Worm (Caenorhabditis elegans): ENCODE measurements around the gene fos-1.

fos-1 gene

ce11 chrV:6007927-6008326 is 4.5 kb downstream of the fos-1 start:
- TF ChIP-seq crh-2 (tag; optimal IDR thresholded peaks at IDR 0.05) (no peak), nhr-129 (tag; optimal IDR thresholded peaks at IDR 0.05) (no peak), sma-9 (GFP tag; optimal IDR thresholded peaks at IDR 0.05) (no peak), sma-9 (tag; optimal IDR thresholded peaks at IDR 0.05) (no peak), C34F6.9 (tag; optimal IDR thresholded peaks at IDR 0.05) (no peak), nhr-12 (tag; optimal IDR thresholded peaks at IDR 0.05) (no peak), unc-39 (tag; optimal IDR thresholded peaks at IDR 0.05) (no peak), sma-3 (GFP tag; optimal IDR thresholded peaks at IDR 0.05) (no peak), nhr-237 (tag; optimal IDR thresholded peaks at IDR 0.05) (no peak), nhr-10 (tag; optimal IDR thresholded peaks at IDR 0.05) (no peak), nhr-23 (tag; optimal IDR thresholded peaks at IDR 0.05) (no peak), skn-1 (tag; optimal IDR thresholded peaks at IDR 0.05) (no peak), unc-55 (GFP tag; optimal IDR thresholded peaks at IDR 0.05) (no peak), alr-1 (tag; optimal IDR thresholded peaks at IDR 0.05) (no peak), lin-11 (tag; optimal IDR thresholded peaks at IDR 0.05) (no peak), ceh-16 (tag; optimal IDR thresholded peaks at IDR 0.05) (no peak), lin-39 (tag; optimal IDR thresholded peaks at IDR 0.05) (no peak)

ce11 chrV:6010642-6011041 is 7.2 kb downstream of the fos-1 start:
- TF ChIP-seq peb-1 (tag; optimal IDR thresholded peaks at IDR 0.05): no peak
- TF ChIP-seq blmp-1 (tag; optimal IDR thresholded peaks at IDR 0.05; ENCODE audit: insufficient read depth): no peak
- TF ChIP-seq nhr-6 (tag; optimal IDR thresholded peaks at IDR 0.05): no peak
- TF ChIP-seq lin-39 (tag; optimal IDR thresholded peaks at IDR 0.05): no peak
- TF ChIP-seq crh-2 (tag; optimal IDR thresholded peaks at IDR 0.05): no peak
- TF ChIP-seq nhr-12 (tag; optimal IDR thresholded peaks at IDR 0.05): no peak
- no peak for TF ChIP-seq C34F6.9 (tag; optimal IDR thresholded peaks at IDR 0.05)
- TF ChIP-seq R02D3.7 (tag; optimal IDR thresholded peaks at IDR 0.05): no peak
- no peak for TF ChIP-seq sem-4 (tag; optimal IDR thresholded peaks at IDR 0.05)
- TF ChIP-seq mab-5 (tag; optimal IDR thresholded peaks at IDR 0.05): no peak
- TF ChIP-seq Y55F3AM.14 (GFP tag; optimal IDR thresholded peaks at IDR 0.05): no peak
- TF ChIP-seq mdl-1 (tag; optimal IDR thresholded peaks at IDR 0.05): no peak
- TF ChIP-seq ama-1 (optimal IDR thresholded peaks at IDR 0.05): no peak
- TF ChIP-seq snpc-4 (tag; optimal IDR thresholded peaks at IDR 0.05): no peak
- no peak for TF ChIP-seq egl-27 (tag; optimal IDR thresholded peaks at IDR 0.05)
- no peak for TF ChIP-seq unc-39 (tag; optimal IDR thresholded peaks at IDR 0.05)
- no peak for TF ChIP-seq skn-1 (tag; optimal IDR thresholded peaks at IDR 0.05)

- peak; percentile 11 for TF ChIP-seq sma-3 (GFP tag; optimal IDR thresholded peaks at IDR 0.05)
- no peak for TF ChIP-seq nhr-6 (tag; optimal IDR thresholded peaks at IDR 0.05)
These were observed 9.0 kb downstream of the fos-1 start for ce11 chrV:6012401-6012800.

ce11 chrV:6015546-6016089 is 12.2 kb downstream of the fos-1 start:
- no peak for TF ChIP-seq gmeb-1 (tag; optimal IDR thresholded peaks at IDR 0.05)
- TF ChIP-seq egl-27 (tag; optimal IDR thresholded peaks at IDR 0.05): no peak
- TF ChIP-seq lin-13 (GFP tag; optimal IDR thresholded peaks at IDR 0.05): no peak

ce11 chrV:6016097-6016496 is 12.7 kb downstream of the fos-1 start:
- TF ChIP-seq skn-1 (tag; optimal IDR thresholded peaks at IDR 0.05): no peak
- TF ChIP-seq peb-1 (tag; optimal IDR thresholded peaks at IDR 0.05): no peak
- TF ChIP-seq R02D3.7 (tag; optimal IDR thresholded peaks at IDR 0.05): no peak
- no peak for TF ChIP-seq mdl-1 (tag; optimal IDR thresholded peaks at IDR 0.05)
- no peak for TF ChIP-seq nhr-129 (tag; optimal IDR thresholded peaks at IDR 0.05)
- TF ChIP-seq nhr-12 (tag; optimal IDR thresholded peaks at IDR 0.05): no peak
- no peak for TF ChIP-seq ztf-4 (tag; optimal IDR thresholded peaks at IDR 0.05)
- no peak for TF ChIP-seq ztf-1 (GFP tag; conservative IDR thresholded peaks at IDR 0.05)
- TF ChIP-seq nhr-25 (tag; optimal IDR thresholded peaks at IDR 0.05): no peak
- no peak for TF ChIP-seq unc-55 (GFP tag; optimal IDR thresholded peaks at IDR 0.05)
- no peak for TF ChIP-seq blmp-1 (tag; optimal IDR thresholded peaks at IDR 0.05; ENCODE audit: insufficient read depth)
- no peak for TF ChIP-seq egl-27 (tag; optimal IDR thresholded peaks at IDR 0.05)
- no peak for TF ChIP-seq Y55F3AM.14 (GFP tag; optimal IDR thresholded peaks at IDR 0.05)
- TF ChIP-seq elt-3 (tag; optimal IDR thresholded peaks at IDR 0.05): no peak
- TF ChIP-seq F13H6.1 (tag; optimal IDR thresholded peaks at IDR 0.05): no peak
- no peak for TF ChIP-seq zag-1 (tag; optimal IDR thresholded peaks at IDR 0.05)
- no peak for TF ChIP-seq ztf-11 (tag; optimal IDR thresholded peaks at IDR 0.05)
- TF ChIP-seq elt-1 (tag; optimal IDR thresholded peaks at IDR 0.05): no peak
- no peak for TF ChIP-seq sem-4 (tag; optimal IDR thresholded peaks at IDR 0.05)
- TF ChIP-seq nhr-21 (tag; optimal IDR thresholded peaks at IDR 0.05): no peak

All from whole organism, L2 larva.